Fruit fly (Drosophila melanogaster) whole organism, adult: ENCODE data around the gene lwr.

ENCODE experiments used
- CG14711 ChIP-seq: fragments of 200-800 bp; sonication (Bioruptor generic); optimal IDR thresholded peaks from 2 replicates; lab custom pipeline; 2018; ENCODE audit warnings: missing biosample characterization, mild to moderate bottlenecking, missing genetic modification characterization, moderate library complexity
- Clk ChIP-seq: fragments of 200-800 bp; sonication (Bioruptor generic); optimal IDR thresholded peaks from 2 replicates; lab custom pipeline; 2017; ENCODE audit warnings: missing biosample characterization, missing genetic modification characterization
- cic ChIP-seq: fragments of 200-800 bp; sonication (Bioruptor generic); optimal IDR thresholded peaks from 2 replicates; lab custom pipeline; 2017; ENCODE audit warnings: missing biosample characterization, mild to moderate bottlenecking, missing genetic modification characterization, moderate library complexity
- kay ChIP-seq: fragments of 200-800 bp; sonication (Bioruptor generic); peaks from one replicate; lab custom pipeline; 2016; ENCODE audit warnings: missing biosample characterization, missing genetic modification characterization, borderline replicate concordance
- ovo ChIP-seq: fragments of 200-800 bp; sonication (Bioruptor generic); optimal IDR thresholded peaks from 2 replicates; lab custom pipeline; 2016; ENCODE audit warnings: missing biosample characterization, missing genetic modification characterization
- tj ChIP-seq: fragments of 200-800 bp; sonication (Bioruptor generic); optimal IDR thresholded peaks from 3 replicates; lab custom pipeline; 2017; ENCODE audit warnings: missing biosample characterization, mild to moderate bottlenecking, missing genetic modification characterization, moderate library complexity

DNA sequence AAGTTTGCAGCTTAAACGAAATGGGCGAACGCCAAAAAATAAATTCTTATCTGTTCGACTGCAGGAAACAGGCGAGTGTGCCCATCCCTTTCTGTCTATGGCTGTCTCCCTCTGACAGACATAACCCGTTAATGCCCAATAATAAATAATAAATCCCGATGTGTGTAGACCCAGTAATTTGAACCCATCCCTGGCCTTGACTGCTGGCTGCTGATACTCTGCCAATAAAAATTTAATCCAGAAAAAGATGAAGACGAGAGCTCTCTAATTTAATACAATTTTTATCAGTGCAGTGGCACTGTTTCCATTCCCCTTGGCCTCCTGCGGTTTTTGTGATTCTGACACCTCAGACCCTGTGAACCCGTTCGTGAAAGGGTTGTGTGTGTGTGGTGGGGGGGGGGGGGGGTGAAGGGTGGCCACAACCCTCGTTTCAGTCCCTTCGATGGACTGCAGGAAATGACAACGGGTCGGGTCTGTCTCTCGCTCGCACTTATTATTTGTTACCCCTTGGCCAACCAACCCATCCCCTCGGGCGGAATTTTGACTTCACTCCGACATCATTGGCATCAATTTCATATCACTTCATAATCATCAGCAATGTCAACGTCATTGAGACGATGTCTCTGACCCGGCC lies 16.7 kb downstream of the lwr start:
- TF ChIP-seq kay (GFP tag; lab: Kevin White, UChicago) = no peak
- TF ChIP-seq ovo (GFP tag; lab: Kevin White, UChicago) = no peak
- TF ChIP-seq CG14711 (tag; lab: Kevin White, UChicago) = no peak
- no peak for TF ChIP-seq Clk (GFP tag; lab: Kevin White, UChicago)
- no peak for TF ChIP-seq cic (GFP tag; lab: Kevin White, UChicago)
- no peak for TF ChIP-seq tj (GFP tag; lab: Kevin White, UChicago)
